Worm (Caenorhabditis elegans) whole organism, L4/young adult: ENCODE results near the gene ZK596.2.

Source experiments
- W03F9.2 ChIP-seq: fragments of 150-350 bp; optimal IDR thresholded peaks from 2 replicates; lab custom pipeline; 2014; ENCODE audit warnings: missing biosample characterization, missing genetic modification characterization
- dao-5 ChIP-seq: sonication (generic microtip); optimal IDR thresholded peaks from 2 replicates; lab custom pipeline; 2016; ENCODE audit warnings: missing genotype, missing genetic modification characterization, moderate library complexity, missing compliant biosample characterization
- him-1 ChIP-seq: sonication (generic microtip); optimal IDR thresholded peaks from 2 replicates; lab custom pipeline; 2016; ENCODE audit warnings: missing genotype, missing genetic modification reagents, missing genetic modification characterization, missing compliant biosample characterization

The ZK596.2 gene

DNA sequence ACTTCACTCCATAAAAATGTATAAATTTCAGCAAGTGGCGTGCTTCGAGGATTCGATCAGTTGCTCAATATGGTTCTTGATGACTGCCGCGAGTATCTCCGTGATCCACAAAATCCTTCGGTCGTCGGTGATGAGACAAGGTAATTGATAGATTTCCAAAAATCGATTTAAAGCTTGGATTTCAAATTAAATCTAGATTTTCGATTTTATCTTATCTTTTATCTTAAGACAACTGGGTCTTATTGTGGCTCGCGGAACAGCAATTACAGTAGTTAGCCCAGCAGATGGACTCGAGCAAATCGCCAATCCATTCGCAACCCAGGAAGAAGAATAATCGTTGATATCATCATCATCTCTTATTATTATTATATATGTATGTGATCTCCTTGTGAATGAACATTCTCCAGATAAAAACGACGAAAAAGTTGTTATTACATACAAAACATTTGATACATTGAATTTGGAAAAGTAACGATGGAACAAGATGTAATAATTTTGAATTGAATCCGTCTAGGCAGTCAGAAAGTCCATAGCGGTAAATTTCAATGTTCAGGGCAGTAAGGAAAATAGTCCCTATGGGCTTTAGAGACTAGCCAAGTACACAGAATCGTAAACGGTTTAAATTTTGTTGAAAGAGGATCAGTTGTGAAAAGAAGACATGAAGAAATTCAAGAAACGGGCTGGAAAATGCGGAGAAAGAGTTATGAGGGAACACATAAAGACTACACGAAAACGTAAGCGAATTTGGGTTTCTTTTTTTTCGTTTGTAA, 24.9 kb upstream of the ZK596.2 start:
- peak; percentile 8 for TF ChIP-seq W03F9.2 (tag; lab: Kevin White, UChicago)
- peak; percentile 11 for TF ChIP-seq him-1 (tag; lab: Kevin White, UChicago)
- TF ChIP-seq dao-5 (tag; lab: Kevin White, UChicago), result no peak

DNA sequence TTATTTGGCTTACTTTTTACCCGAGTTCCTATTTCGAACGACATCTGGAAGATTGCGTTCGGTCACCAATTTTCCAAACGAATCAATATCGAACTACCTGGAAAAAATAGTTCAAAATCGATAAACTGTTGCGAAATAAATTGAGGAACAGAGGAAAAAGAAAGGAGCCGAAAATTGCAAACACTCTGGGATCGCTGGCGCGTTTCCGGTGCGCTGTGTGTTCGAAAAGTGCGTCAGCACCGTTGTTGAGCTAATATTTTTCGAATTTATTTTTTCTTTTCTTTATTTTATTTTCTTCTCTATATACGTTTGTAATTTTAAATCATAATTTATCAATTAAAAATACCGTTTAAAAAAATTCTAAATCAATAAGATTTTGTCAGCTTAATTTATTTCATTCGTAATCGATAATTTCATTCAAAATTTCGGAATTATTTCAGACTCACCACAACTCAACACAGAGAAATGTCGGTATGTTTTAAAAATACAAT, 24.0 kb upstream of the ZK596.2 start, which contains the start of the genes dnc-1 and lsm-7:
TSS of gene dnc-1 (minus strand) at position 142 of the 491 bp plus-strand sequence.
TSS of gene lsm-7 (plus strand) at position 441 of the 491 bp plus-strand sequence.
- TF ChIP-seq dao-5 (tag; lab: Kevin White, UChicago) (no peak), him-1 (tag; lab: Kevin White, UChicago) (peak; percentile 21), W03F9.2 (tag; lab: Kevin White, UChicago) (peak; percentile 81)

DNA sequence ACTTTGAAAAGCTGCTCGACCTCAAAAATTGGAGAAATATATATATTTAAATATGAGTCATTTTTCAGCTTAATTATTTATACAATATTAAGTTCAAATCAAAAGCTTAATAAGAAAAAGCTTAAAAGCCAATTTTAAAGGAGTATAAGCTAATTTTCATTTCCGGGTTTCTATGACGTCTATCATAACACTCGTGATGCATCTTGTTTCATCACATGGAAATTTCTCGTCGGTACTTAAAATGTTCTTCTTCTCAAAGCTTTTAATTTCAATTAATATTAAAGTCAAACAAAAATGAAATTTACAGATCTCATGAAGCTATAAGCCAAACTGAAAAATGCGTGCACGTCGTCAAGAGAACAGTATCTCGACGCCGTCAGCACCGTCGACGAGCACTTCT, 10.7 kb upstream of the ZK596.2 start, which contains the start of gene rbr-2:
TSS of gene rbr-2 (plus strand) at position 301 of the 400 bp plus-strand sequence.
- TF ChIP-seq him-1 (tag; lab: Kevin White, UChicago) (no peak), dao-5 (tag; lab: Kevin White, UChicago) (no peak), W03F9.2 (tag; lab: Kevin White, UChicago) (no peak)

DNA sequence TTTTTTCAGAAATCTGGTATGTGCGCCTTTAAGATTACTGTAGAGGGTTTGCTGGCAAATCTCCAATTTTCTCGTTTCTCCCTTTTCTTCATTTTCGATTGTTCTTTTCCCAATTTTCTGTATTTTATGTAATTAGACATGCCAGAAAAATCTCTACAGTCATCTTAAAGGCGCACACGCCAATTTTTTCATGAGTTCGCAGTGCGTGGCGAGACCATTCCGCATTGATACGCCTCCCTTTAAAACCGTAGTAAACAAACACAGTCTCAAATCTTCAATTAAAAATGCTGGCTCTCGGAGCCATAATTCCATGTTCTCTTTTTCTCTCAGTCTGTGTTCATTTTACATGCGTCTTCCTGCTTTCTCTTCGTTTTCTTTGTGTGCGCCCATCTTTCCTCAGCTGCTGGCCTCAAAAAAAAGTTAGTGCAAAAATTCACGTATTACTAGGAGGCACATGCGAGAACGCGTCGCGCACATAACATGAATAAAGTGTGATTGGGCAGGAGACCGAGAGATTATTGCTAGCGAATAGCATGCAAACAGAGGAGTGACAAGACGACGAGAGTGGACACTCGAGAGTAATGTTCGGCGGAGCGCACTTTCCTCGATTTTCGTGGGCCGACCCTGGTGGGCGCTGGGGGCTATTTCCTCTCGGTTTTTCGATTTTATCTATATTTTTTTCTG, 9.9 kb upstream of the ZK596.2 start:
- TF ChIP-seq him-1 (tag; lab: Kevin White, UChicago), result no peak
- TF ChIP-seq dao-5 (tag; lab: Kevin White, UChicago), result no peak
- TF ChIP-seq W03F9.2 (tag; lab: Kevin White, UChicago), result peak; percentile 82

DNA sequence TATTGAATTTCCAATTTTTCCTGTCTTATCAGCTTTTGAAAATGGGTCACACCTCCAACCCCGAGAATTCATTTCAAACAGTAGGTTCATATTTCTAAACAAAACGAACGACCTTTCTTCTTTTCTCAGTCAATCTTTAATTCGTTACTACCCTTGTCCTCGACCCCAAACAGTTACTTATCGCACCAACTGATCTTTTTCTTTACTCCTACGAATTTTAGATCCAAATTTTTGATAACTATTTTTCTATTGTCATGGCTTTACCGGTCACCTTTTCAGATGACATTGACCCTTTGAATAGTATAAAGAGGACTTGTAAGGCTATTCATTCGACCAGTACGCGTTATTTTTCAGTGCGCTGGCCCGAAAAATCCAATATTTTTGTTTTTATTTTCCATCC, 7.0 kb upstream of the ZK596.2 start:
- no peak for TF ChIP-seq dao-5 (tag; lab: Kevin White, UChicago)
- TF ChIP-seq him-1 (tag; lab: Kevin White, UChicago), result no peak
- no peak for TF ChIP-seq W03F9.2 (tag; lab: Kevin White, UChicago)

DNA sequence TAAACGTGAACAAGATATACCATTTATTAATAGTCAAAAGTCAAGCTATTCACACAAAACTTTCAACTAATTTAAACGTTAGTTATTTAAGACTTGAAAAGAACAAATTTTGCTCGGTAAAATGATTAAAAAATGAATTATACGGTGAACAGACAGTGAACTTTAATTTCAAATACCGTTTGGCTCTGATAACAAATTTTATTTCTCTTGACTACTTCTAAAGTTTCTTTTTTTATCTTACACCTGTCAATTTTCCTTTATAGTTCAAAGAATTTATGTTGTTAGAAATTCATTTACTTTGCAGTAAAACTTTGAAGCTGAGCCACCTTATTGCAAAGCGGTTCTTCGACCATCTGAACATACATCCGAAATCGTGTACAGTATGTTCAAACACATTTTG, 6.3 kb upstream of the ZK596.2 start, which contains the start of gene ZK593.3:
TSS of gene ZK593.3 (plus strand) at position 301 of the 400 bp plus-strand sequence.
- TF ChIP-seq W03F9.2 (tag; lab: Kevin White, UChicago) (no peak), him-1 (tag; lab: Kevin White, UChicago) (no peak), dao-5 (tag; lab: Kevin White, UChicago) (no peak)

DNA sequence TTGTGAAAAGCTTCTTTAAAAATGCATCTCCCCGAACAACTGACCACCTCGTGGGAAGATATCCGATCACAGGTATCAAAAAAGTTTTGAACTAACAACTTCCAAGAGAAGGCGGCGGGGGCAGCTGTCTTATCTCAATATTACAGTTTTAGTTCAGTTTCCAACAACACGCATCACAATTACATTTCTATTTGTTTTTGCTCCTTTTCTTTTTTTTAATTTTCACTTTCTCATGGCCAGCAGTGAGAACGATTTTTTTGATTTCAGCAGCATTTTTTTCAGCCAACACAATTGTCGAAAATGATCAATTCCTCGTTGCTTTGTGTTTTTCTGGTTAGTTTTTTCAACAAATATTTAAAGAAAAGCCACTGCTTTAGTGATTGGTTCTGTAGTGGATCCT, 4.0 kb upstream of the ZK596.2 start, which contains the start of gene ZK593.2:
TSS of gene ZK593.2 (plus strand) at position 301 of the 400 bp plus-strand sequence.
- TF ChIP-seq him-1 (tag; lab: Kevin White, UChicago), result no peak
- TF ChIP-seq W03F9.2 (tag; lab: Kevin White, UChicago), result no peak
- no peak for TF ChIP-seq dao-5 (tag; lab: Kevin White, UChicago)

DNA sequence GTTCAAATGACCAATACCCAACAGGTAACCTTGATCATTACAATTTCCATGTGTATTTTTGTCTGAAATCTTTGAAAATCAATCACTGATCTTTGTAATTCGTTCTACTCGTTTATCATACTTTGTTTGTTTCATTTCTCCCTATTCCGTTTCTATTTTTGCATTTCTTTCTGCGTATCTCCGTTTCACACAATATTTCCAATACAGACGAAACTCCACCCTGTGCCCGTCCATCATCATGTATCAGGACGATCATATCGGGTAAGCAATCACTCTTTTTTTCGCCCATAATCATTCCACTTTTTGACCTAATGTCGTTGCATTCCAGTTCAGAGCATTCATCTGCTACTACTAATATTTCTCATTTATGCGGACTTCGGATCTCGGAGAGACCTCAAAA, 602 bp upstream of the ZK596.2 start, which contains the start of gene pyk-2:
TSS of gene pyk-2 (plus strand) at position 206 of the 400 bp plus-strand sequence.
- TF ChIP-seq him-1 (tag; lab: Kevin White, UChicago) (no peak), dao-5 (tag; lab: Kevin White, UChicago) (no peak), W03F9.2 (tag; lab: Kevin White, UChicago) (no peak)

DNA sequence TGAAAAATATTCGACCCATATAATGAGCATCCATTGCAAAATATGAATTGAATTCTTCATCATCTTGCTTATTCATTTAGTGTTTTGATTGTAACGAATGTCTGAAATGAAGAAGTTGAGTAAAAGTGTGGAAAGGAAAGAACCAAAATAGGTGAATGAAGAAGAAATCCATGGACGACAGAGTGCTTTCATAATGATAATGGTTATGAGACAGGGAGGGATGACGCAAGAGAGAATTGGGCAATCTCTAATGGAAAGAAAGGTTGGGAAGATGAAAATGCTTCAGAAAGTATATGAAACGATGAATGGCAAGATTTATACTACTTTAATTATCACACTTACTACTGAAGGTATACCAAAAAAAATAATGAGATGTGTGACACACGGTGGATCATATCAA, 4.8 kb downstream of the ZK596.2 start, which contains the start of gene ZK596.3:
TSS of gene ZK596.3 (minus strand) at position 101 of the 400 bp plus-strand sequence.
- TF ChIP-seq dao-5 (tag; lab: Kevin White, UChicago) (no peak), him-1 (tag; lab: Kevin White, UChicago) (no peak), W03F9.2 (tag; lab: Kevin White, UChicago) (no peak)

DNA sequence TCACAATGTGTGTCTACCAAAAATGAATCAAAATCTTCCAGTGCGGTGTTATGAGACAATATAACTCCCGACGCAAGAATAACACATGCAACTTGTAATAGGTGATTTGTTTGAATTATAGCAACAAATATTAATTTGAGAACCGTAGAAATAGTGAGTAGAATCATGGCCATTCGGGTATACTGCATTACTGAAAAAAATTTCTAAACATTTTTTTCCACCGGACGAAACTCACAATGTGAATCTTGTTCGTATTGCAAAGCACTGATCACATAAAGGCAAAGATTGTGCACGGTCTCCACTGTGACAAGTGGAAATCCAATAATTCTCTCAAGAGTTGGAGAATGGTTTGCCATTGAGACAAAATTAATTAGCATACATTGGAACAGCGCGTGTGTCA, 6.6 kb downstream of the ZK596.2 start:
- TF ChIP-seq W03F9.2 (tag; lab: Kevin White, UChicago) (no peak), him-1 (tag; lab: Kevin White, UChicago) (no peak), dao-5 (tag; lab: Kevin White, UChicago) (no peak)

DNA sequence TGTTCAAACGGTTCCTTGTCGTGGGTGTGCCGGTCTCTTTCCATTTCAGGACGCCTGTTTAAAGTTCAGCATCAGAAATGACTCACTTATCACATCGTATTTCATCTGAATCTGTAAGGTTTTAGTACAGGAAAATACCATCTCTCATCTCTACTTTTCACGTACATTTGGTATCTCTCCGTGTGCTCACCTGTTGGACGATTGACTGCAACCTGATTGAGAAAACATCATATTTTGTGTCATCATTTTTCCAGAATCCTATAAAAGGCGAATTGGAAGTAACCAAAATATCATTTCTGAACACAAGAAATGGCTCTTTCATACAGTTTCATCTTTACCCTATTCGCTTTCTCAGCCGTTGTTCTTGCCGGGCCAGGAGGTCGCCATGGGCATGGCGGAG, 9.0 kb downstream of the ZK596.2 start, which contains the start of gene srlf-30:
TSS of gene srlf-30 (plus strand) at position 301 of the 400 bp plus-strand sequence.
- TF ChIP-seq W03F9.2 (tag; lab: Kevin White, UChicago) (no peak), dao-5 (tag; lab: Kevin White, UChicago) (no peak), him-1 (tag; lab: Kevin White, UChicago) (no peak)

DNA sequence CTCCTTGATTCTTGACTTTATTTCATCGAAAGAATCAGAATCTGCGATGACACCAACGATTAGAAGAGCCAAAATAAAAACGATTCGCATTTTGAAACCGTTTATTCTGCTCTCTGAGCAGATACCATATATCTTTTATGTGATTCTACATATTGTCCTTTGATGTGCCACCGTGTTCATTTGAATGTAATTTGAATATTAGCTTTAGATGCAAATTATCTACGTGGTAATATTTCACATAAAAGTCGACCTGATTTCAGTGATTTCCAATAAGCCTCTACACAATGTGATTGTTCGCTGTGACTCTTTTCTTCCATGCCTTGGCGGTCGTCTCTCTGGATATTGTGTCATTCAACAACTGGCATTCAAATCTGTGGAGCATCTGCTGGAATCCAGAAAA, 10.0 kb downstream of the ZK596.2 start, which contains the start of the genes F13E9.9 and F13E9.19:
TSS of gene F13E9.9 (minus strand) at position 101 of the 400 bp plus-strand sequence.
TSS of gene F13E9.19 (plus strand) at position 316 of the 400 bp plus-strand sequence.
- no peak for TF ChIP-seq him-1 (tag; lab: Kevin White, UChicago)
- no peak for TF ChIP-seq dao-5 (tag; lab: Kevin White, UChicago)
- TF ChIP-seq W03F9.2 (tag; lab: Kevin White, UChicago), result no peak
